Fruit fly (Drosophila melanogaster) whole organism: Measurements from ENCODE around the gene Gdh.
A peak's percentile ranks its signal among the peaks of the same experiment; 100 is the strongest.

ENCODE experiments used
- CG8478 ChIP-seq: fragments of >200 bp; optimal IDR thresholded peaks from 2 replicates; lab custom pipeline; 2018; ENCODE audit warnings: inconsistent platforms
- Dll ChIP-seq: fragments of >200 bp; optimal IDR thresholded peaks from 2 replicates; lab custom pipeline; 2017
- EcR ChIP-seq, 2 experiments: fragments of >200 bp; optimal IDR thresholded peaks; 2 replicates each; lab custom pipeline; 2017; ENCODE audit warnings: missing biosample characterization in 2 of 2, missing genetic modification characterization in 2 of 2, missing genetic modification reagents in 2 of 2
- pan ChIP-seq: fragments of >200 bp; optimal IDR thresholded peaks from 2 replicates; lab custom pipeline; 2017
- psq ChIP-seq: fragments of >200 bp; optimal IDR thresholded peaks from 2 replicates; lab custom pipeline; 2017
- usp ChIP-seq: fragments of >200 bp; optimal IDR thresholded peaks from 2 replicates; lab custom pipeline; 2017; ENCODE audit warnings: missing biosample characterization, missing genetic modification characterization, mixed read lengths

DNA sequence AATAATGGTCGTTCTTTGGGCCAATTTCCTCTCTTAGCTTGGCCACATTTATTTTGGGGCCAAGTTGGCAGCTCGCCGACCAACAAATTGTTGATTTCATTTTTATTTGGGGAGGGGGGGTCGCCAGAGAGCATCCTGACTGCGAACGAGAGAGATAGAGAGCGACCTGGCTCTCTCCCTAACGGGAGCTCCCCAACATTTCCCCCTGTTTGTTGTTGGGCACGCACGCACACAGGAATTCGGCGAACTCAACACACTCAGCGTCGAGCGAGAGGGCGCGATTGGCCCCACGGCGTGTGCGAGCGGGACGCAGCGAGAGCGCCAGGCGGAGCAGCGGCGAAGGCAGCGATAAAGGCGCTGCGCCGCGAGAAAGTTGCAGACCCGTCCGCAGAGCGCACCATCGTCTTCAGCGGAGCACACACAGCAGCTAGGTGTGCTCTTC lies 19.9 kb upstream of the Gdh start, which contains the start of gene CG31140:
- no peak for TF ChIP-seq usp (GFP tag; lab: Kevin White, UChicago)
- no peak for TF ChIP-seq pan (lab: Kevin White, UChicago)
- TF ChIP-seq psq (lab: Kevin White, UChicago): no peak
- TF ChIP-seq Dll (lab: Kevin White, UChicago): no peak
- peak; percentile 59 for TF ChIP-seq CG8478 (lab: Kevin White, UChicago)
- no peak for TF ChIP-seq EcR (GFP tag; optimal IDR thresholded peaks at IDR 0.05; lab: Kevin White, UChicago)
